Fruit fly (Drosophila melanogaster) Kc167 (cell line): Measurements from ENCODE around the gene CG31431.

Experiments
- Myc ChIP-seq: fragments of >200 bp; optimal IDR thresholded peaks from 2 replicates; lab custom pipeline; 2017; ENCODE audit warnings: missing external identifiers
- Sin3A ChIP-seq: fragments of >200 bp; optimal IDR thresholded peaks from 2 replicates; lab custom pipeline; 2018; ENCODE audit warnings: missing external identifiers
- h ChIP-seq: fragments of >200 bp; optimal IDR thresholded peaks from 3 replicates; lab custom pipeline; 2018; ENCODE audit warnings: missing external identifiers
- insv ChIP-seq: fragments of >200 bp; optimal IDR thresholded peaks from 3 replicates; lab custom pipeline; 2018; ENCODE audit warnings: missing external identifiers
- psq ChIP-seq: fragments of >200 bp; optimal IDR thresholded peaks from 2 replicates; lab custom pipeline; 2017; ENCODE audit warnings: missing external identifiers
- ttk ChIP-seq: sonication (Bioruptor generic); optimal IDR thresholded peaks from 2 replicates; lab custom pipeline; 2017; ENCODE audit warnings: missing external identifiers

CG31431 gene

dm6 chr3R:21851592-21852578 is 18.6 kb upstream of the CG31431 start:
- TF ChIP-seq Myc (lab: Kevin White, UChicago), result no peak
- no peak for TF ChIP-seq insv (lab: Kevin White, UChicago)
- no peak for TF ChIP-seq h (lab: Kevin White, UChicago)
- TF ChIP-seq psq (lab: Kevin White, UChicago), result no peak
- TF ChIP-seq Sin3A, result no peak
- no peak for TF ChIP-seq ttk (lab: Kevin White, UChicago)

dm6 chr3R:21852579-21853233 is 17.8 kb upstream of the CG31431 start:
- no peak for TF ChIP-seq psq (lab: Kevin White, UChicago)
- TF ChIP-seq insv (lab: Kevin White, UChicago), result no peak
- no peak for TF ChIP-seq ttk (lab: Kevin White, UChicago)
- TF ChIP-seq Sin3A, result no peak
- no peak for TF ChIP-seq Myc (lab: Kevin White, UChicago)
- no peak for TF ChIP-seq h (lab: Kevin White, UChicago)

dm6 chr3R:21853618-21854573 is 16.6 kb upstream of the CG31431 start:
- no peak for TF ChIP-seq ttk (lab: Kevin White, UChicago)
- no peak for TF ChIP-seq Sin3A
- no peak for TF ChIP-seq Myc (lab: Kevin White, UChicago)
- TF ChIP-seq h (lab: Kevin White, UChicago), result no peak
- no peak for TF ChIP-seq insv (lab: Kevin White, UChicago)
- no peak for TF ChIP-seq psq (lab: Kevin White, UChicago)

DNA sequence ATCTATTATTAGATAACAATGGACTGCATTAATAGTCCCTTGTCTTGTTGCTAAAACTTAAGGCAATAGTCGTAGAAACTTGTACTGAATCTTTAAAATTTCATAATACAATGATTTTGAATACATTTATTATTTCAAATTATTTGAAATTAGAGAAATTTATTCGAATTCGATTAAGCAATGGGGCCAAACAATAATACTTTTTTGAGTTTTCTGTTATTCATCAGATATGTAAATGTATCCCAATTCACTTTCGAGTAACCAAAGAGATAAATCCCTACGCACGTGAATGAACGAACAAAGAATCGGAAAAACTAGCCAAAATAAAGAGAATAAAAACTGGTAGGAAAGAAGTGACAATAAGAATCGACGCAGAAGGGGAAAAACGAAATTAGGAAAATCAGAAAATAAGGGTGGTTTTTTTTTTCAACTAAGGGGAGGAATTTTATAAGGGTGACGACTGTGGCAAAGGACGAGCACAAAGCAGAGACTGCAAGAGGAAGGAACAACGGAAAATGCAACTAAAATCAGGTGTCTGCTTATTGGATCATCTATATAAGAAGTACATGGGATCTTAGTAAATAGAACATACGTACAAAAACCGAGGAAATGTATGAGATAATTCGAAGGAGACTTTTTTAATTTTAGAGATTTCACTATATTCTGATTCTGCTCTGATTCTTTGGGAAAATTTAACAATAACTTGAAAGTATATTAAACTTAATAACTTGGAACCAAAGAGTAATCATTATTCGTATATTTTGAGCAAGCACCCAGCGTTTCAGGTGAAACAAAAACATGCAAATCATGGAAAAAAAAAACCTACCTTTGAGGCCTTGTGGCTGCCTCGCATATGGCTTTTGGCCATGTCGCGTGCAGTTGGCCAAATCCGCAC is 15.7 kb upstream of the CG31431 start:
- no peak for TF ChIP-seq psq (lab: Kevin White, UChicago)
- TF ChIP-seq Sin3A, result no peak
- TF ChIP-seq Myc (lab: Kevin White, UChicago), result no peak
- TF ChIP-seq insv (lab: Kevin White, UChicago), result no peak
- TF ChIP-seq ttk (lab: Kevin White, UChicago), result no peak
- no peak for TF ChIP-seq h (lab: Kevin White, UChicago)

dm6 chr3R:21855469-21855826 is 15.0 kb upstream of the CG31431 start:
- no peak for TF ChIP-seq ttk (lab: Kevin White, UChicago)
- TF ChIP-seq Sin3A, result no peak
- no peak for TF ChIP-seq insv (lab: Kevin White, UChicago)
- no peak for TF ChIP-seq psq (lab: Kevin White, UChicago)
- no peak for TF ChIP-seq h (lab: Kevin White, UChicago)
- TF ChIP-seq Myc (lab: Kevin White, UChicago), result no peak

DNA sequence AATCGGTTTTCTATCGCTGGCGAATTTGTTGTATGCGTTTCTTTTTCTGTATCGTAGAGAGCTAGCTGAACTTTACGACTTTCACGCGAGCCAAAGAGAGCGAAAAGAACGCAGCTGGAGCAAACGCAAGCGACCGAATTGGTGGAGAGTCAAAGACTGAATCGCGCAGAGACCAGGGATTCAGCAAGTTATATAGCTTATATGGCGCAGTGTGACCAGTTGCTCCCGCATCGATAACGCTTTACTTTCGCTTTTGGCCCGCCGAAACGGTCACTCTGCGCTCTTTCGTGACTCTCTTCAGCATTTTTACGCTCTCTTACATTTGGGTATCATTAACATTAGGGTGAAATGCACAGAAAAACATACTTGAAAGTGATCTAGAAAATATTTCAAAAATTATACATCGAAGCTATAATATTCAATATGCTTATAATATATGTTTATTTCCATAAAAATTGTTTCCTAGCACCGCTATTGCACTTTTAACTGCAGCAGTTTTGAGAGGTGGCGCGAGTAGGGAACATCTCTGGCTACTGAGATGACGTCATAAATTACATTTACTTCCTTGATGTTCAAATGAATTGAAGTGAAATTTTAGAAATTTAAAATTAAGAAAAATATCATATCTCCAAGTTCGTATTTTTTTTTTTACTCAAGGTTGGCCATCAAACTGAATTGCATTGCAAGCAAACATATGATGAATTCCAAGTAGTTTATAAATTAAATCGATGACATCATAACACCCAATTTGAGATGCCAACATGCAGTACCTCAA is 14.2 kb upstream of the CG31431 start, which contains the start of gene glec:
Gene glec (minus strand): TSS at position 169 of the 775 bp plus-strand sequence.
- TF ChIP-seq Myc (lab: Kevin White, UChicago) (no peak), insv (lab: Kevin White, UChicago) (no peak), ttk (lab: Kevin White, UChicago) (no peak), psq (lab: Kevin White, UChicago) (no peak), h (lab: Kevin White, UChicago) (no peak)

- no peak for TF ChIP-seq psq (lab: Kevin White, UChicago)
- no peak for TF ChIP-seq ttk (lab: Kevin White, UChicago)
- TF ChIP-seq Sin3A, result no peak
Observed at dm6 chr3R:21856873-21857243, 13.6 kb upstream of the CG31431 start.

- TF ChIP-seq h (lab: Kevin White, UChicago) (no peak), psq (lab: Kevin White, UChicago) (no peak), ttk (lab: Kevin White, UChicago) (no peak)
Observed at dm6 chr3R:21857509-21857908, 13.0 kb upstream of the CG31431 start.

DNA sequence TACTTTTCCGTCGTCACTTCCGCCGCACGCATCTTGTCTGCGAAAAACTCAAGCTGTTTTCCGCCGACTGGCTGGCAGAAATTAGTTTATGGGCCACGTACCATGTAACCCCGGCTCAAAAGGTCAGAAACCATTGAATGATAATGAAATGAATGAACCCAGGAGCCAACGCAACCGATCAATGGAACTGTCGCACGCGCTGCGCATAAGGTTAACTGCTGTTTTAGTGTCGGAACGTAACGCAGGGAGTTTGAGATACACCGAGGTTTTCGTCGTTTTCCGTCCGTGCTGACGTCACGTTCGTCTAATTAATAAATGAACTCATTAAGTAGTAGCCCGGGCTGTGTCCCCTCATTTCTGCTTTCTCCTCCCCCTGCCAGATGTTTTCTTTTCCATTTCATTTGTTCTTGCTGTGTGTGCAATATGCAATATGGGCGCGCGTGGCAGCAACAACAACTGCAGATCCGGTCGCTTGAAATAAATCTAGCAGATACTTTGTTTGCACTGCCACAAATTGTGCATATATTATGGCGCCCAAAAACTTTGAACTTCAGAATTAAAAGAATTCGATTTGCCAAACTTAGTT is 12.1 kb upstream of the CG31431 start:
- TF ChIP-seq ttk (lab: Kevin White, UChicago) (no peak), Myc (lab: Kevin White, UChicago) (no peak), h (lab: Kevin White, UChicago) (no peak), insv (lab: Kevin White, UChicago) (no peak), Sin3A (no peak), psq (lab: Kevin White, UChicago) (no peak)
